Fruit fly (Drosophila melanogaster) whole organism, embryonic: ENCODE measurements around the gene CG34148.

Experiments
- Blimp-1 ChIP-seq: fragments of 200-800 bp; sonication (Bioruptor generic); optimal IDR thresholded peaks from 3 replicates; lab custom pipeline; 2018; ENCODE audit warnings: missing biosample characterization, missing genetic modification characterization, mild to moderate bottlenecking, moderate library complexity, missing genetic modification reagents
- CG10431 ChIP-seq: fragments of 200-800 bp; sonication (Bioruptor generic); optimal IDR thresholded peaks from 3 replicates; lab custom pipeline; 2018; ENCODE audit warnings: missing biosample characterization, mild to moderate bottlenecking, missing genetic modification characterization
- CG11723 ChIP-seq: fragments of 200-800 bp; sonication (Bioruptor generic); optimal IDR thresholded peaks from 2 replicates; lab custom pipeline; 2017; ENCODE audit warnings: missing biosample characterization, mild to moderate bottlenecking, missing genetic modification characterization
- CG14667 ChIP-seq: fragments of 200-800 bp; sonication (Bioruptor generic); IDR thresholded peaks from 2 replicates; pipeline ENCODE4 v1.3.6; 2022; ENCODE audit warnings: missing biosample characterization, missing genetic modification characterization
- CG15073 ChIP-seq: fragments of 200-800 bp; sonication (Bioruptor generic); optimal IDR thresholded peaks from 2 replicates; lab custom pipeline; 2016; ENCODE audit warnings: missing biosample characterization, missing genetic modification characterization
- CG1647 ChIP-seq: fragments of 200-800 bp; sonication (Bioruptor generic); optimal IDR thresholded peaks from 3 replicates; lab custom pipeline; 2016; ENCODE audit warnings: missing biosample characterization, missing genetic modification characterization
- CG16863 ChIP-seq: fragments of 200-800 bp; sonication (Bioruptor generic); optimal IDR thresholded peaks from 3 replicates; lab custom pipeline; 2016; ENCODE audit warnings: missing biosample characterization, missing genetic modification characterization
- CG17361 ChIP-seq: fragments of 200-800 bp; sonication (Bioruptor generic); IDR thresholded peaks from 3 replicates; pipeline ENCODE4 v1.3.6; 2022; ENCODE audit warnings: missing biosample characterization, missing genetic modification characterization
- CG17829 ChIP-seq: fragments of 200-800 bp; optimal IDR thresholded peaks from 2 replicates; lab custom pipeline; 2019; ENCODE audit warnings: missing biosample characterization, mild to moderate bottlenecking, missing genetic modification characterization, moderate library complexity
- CG2202 ChIP-seq: fragments of 200-800 bp; sonication (Bioruptor generic); optimal IDR thresholded peaks from 2 replicates; lab custom pipeline; 2018; ENCODE audit warnings: missing biosample characterization, mild to moderate bottlenecking, missing genetic modification characterization
- CG33213 ChIP-seq: fragments of 200-800 bp; sonication (Bioruptor generic); optimal IDR thresholded peaks from 3 replicates; lab custom pipeline; 2016; ENCODE audit warnings: missing biosample characterization, missing genetic modification characterization
- CG3847 ChIP-seq: fragments of 200-800 bp; sonication (Bioruptor generic); IDR thresholded peaks from 2 replicates; pipeline ENCODE4 v1.3.6; 2022; ENCODE audit warnings: missing biosample characterization, missing genetic modification characterization
- CG6254 ChIP-seq: fragments of 200-800 bp; sonication (Bioruptor generic); optimal IDR thresholded peaks from 3 replicates; lab custom pipeline; 2017; ENCODE audit warnings: mild to moderate bottlenecking, missing biosample characterization, missing genetic modification reagents, missing genetic modification characterization
- CG6689 ChIP-seq: fragments of 200-800 bp; sonication (Bioruptor generic); IDR thresholded peaks from 2 replicates; pipeline ENCODE4 v1.3.6; 2022; ENCODE audit warnings: missing biosample characterization, missing genetic modification characterization
- CG6791 ChIP-seq: fragments of 200-800 bp; sonication (Bioruptor generic); IDR thresholded peaks from 3 replicates; pipeline ENCODE4 v1.3.6; 2022; ENCODE audit warnings: missing biosample characterization, missing genetic modification characterization; ENCODE audit not compliant: partially characterized antibody
- CG7786 ChIP-seq: fragments of 200-800 bp; sonication (Bioruptor generic); optimal IDR thresholded peaks from 2 replicates; lab custom pipeline; 2016; ENCODE audit warnings: missing biosample characterization, missing genetic modification characterization
- CG8089 ChIP-seq: fragments of 200-800 bp; sonication (Bioruptor generic); optimal IDR thresholded peaks from 3 replicates; lab custom pipeline; 2016; ENCODE audit warnings: missing biosample characterization, missing genetic modification characterization
- CG8281 ChIP-seq: fragments of 200-800 bp; sonication (Bioruptor generic); optimal IDR thresholded peaks from 2 replicates; lab custom pipeline; 2018; ENCODE audit warnings: missing biosample characterization, mild to moderate bottlenecking, missing genetic modification characterization, moderate library complexity
- CG8359 ChIP-seq: fragments of 200-800 bp; sonication (Bioruptor generic); optimal IDR thresholded peaks from 2 replicates; lab custom pipeline; 2017; ENCODE audit warnings: missing biosample characterization, mild to moderate bottlenecking, missing genetic modification characterization, borderline replicate concordance
- CTCF ChIP-seq: fragments of 200-800 bp; sonication (Bioruptor generic); optimal IDR thresholded peaks from 2 replicates; lab custom pipeline; 2017; ENCODE audit warnings: missing biosample characterization, mild to moderate bottlenecking, missing genetic modification characterization, moderate library complexity
- Chrac-16 ChIP-seq: fragments of 200-800 bp; sonication (Bioruptor generic); optimal IDR thresholded peaks from 3 replicates; lab custom pipeline; 2016; ENCODE audit warnings: missing biosample characterization, missing genetic modification characterization
- Dek ChIP-seq: fragments of 200-800 bp; sonication (Bioruptor generic); optimal IDR thresholded peaks from 3 replicates; lab custom pipeline; 2019; ENCODE audit warnings: missing biosample characterization, mild to moderate bottlenecking, missing genetic modification characterization, moderate library complexity
- Dref ChIP-seq: fragments of 200-800 bp; sonication (Bioruptor generic); IDR thresholded peaks from 2 replicates; pipeline ENCODE4 v1.3.6; 2022; ENCODE audit warnings: missing biosample characterization, missing genetic modification characterization
- E2f1 ChIP-seq: fragments of 200-800 bp; sonication (Bioruptor generic); IDR thresholded peaks from 2 replicates; pipeline ENCODE4 v1.3.6; 2022; ENCODE audit warnings: missing biosample characterization, missing genetic modification characterization
- Hr51 ChIP-seq, 2 experiments: fragments of 200-800 bp; sonication (Bioruptor generic); optimal IDR thresholded peaks; 2 replicates in 1 of 2; 3 replicates in 1 of 2; lab custom pipeline; 2016 to 2018; ENCODE audit warnings: missing biosample characterization in 2 of 2, missing genetic modification characterization in 2 of 2, mild to moderate bottlenecking in 1 of 2, moderate library complexity in 1 of 2
- Nf-YC ChIP-seq: fragments of 200-800 bp; optimal IDR thresholded peaks from 3 replicates; lab custom pipeline; 2019; ENCODE audit warnings: missing biosample characterization, mild to moderate bottlenecking, missing genetic modification characterization, moderate library complexity
- Sin3A ChIP-seq: fragments of >200 bp; optimal IDR thresholded peaks from 2 replicates; lab custom pipeline; 2018
- Taf1 ChIP-seq: fragments of 200-800 bp; sonication (Bioruptor generic); IDR thresholded peaks from 2 replicates; pipeline ENCODE4 v1.3.6; 2022; ENCODE audit warnings: missing biosample characterization, missing genetic modification characterization
- Trl ChIP-seq, 3 experiments: fragments of >200 bp in 2 of 3; fragments of 200-800 bp in 1 of 3; sonication (Bioruptor generic) in 1 of 3; optimal IDR thresholded peaks; 2 replicates in 1 of 3; 3 replicates in 2 of 3; lab custom pipeline; 2016 to 2017; ENCODE audit warnings: missing biosample characterization in 1 of 3, missing genetic modification characterization in 1 of 3
- ara ChIP-seq: fragments of 200-800 bp; sonication (Bioruptor generic); IDR thresholded peaks from 2 replicates; pipeline ENCODE4 v1.3.6; 2022; ENCODE audit warnings: missing biosample characterization, missing genetic modification characterization
- bcd ChIP-seq: fragments of 200-800 bp; sonication (Bioruptor generic); optimal IDR thresholded peaks from 2 replicates; lab custom pipeline; 2017; ENCODE audit warnings: missing biosample characterization, mild to moderate bottlenecking, missing genetic modification characterization
- da ChIP-seq: fragments of 200-800 bp; sonication (Bioruptor generic); optimal IDR thresholded peaks from 2 replicates; lab custom pipeline; 2016; ENCODE audit warnings: missing biosample characterization, missing genetic modification characterization
- eve ChIP-seq, 2 experiments: fragments of >200 bp; optimal IDR thresholded peaks; 2 replicates each; lab custom pipeline; 2017; ENCODE audit warnings: missing biosample characterization in 2 of 2, missing genetic modification characterization in 2 of 2
- jing ChIP-seq: fragments of 200-800 bp; sonication (Bioruptor generic); optimal IDR thresholded peaks from 2 replicates; lab custom pipeline; 2018; ENCODE audit warnings: missing biosample characterization, mild to moderate bottlenecking, missing genetic modification characterization
- maf-S ChIP-seq: fragments of 200-800 bp; sonication (Bioruptor generic); optimal IDR thresholded peaks from 2 replicates; lab custom pipeline; 2016; ENCODE audit warnings: missing biosample characterization, missing genetic modification characterization
- p53 ChIP-seq: fragments of 200-800 bp; sonication (Bioruptor generic); optimal IDR thresholded peaks from 2 replicates; lab custom pipeline; 2016; ENCODE audit warnings: missing biosample characterization, missing genetic modification characterization
- ro ChIP-seq: fragments of 200-800 bp; sonication (Bioruptor generic); IDR thresholded peaks from 2 replicates; pipeline ENCODE4 v1.3.6; 2022; ENCODE audit warnings: missing biosample characterization, missing genetic modification characterization
- shn ChIP-seq: fragments of 200-800 bp; sonication (Bioruptor generic); optimal IDR thresholded peaks from 3 replicates; lab custom pipeline; 2016; ENCODE audit warnings: missing biosample characterization, missing genetic modification characterization
- sr ChIP-seq: fragments of 200-800 bp; sonication (Bioruptor generic); IDR thresholded peaks from 3 replicates; pipeline ENCODE4 v1.3.6; 2022; ENCODE audit warnings: missing biosample characterization, missing genetic modification characterization
- ssp ChIP-seq: fragments of 200-800 bp; sonication (Bioruptor generic); IDR thresholded peaks from 2 replicates; pipeline ENCODE4 v1.3.6; 2022; ENCODE audit warnings: missing biosample characterization, missing genetic modification characterization
- zen2 ChIP-seq: fragments of 200-800 bp; sonication (Bioruptor generic); IDR thresholded peaks from 3 replicates; pipeline ENCODE4 v1.3.6; 2022; ENCODE audit warnings: missing biosample characterization, missing genetic modification characterization; ENCODE audit not compliant: partially characterized antibody

CG34148 gene

dm6 chr3R:21838505-21838956 is 40.0 kb downstream of the CG34148 start (continued):
- peak; percentile 2 for TF ChIP-seq Chrac-16 (GFP tag; lab: Kevin White, UChicago)
- no peak for TF ChIP-seq CG8359 (GFP tag; lab: Kevin White, UChicago)
- TF ChIP-seq Dek, result no peak
- no peak for TF ChIP-seq ro (GFP tag; lab: Robert Waterston, UW)
- no peak for TF ChIP-seq CTCF (GFP tag; lab: Kevin White, UChicago)
- TF ChIP-seq CG3847 (GFP tag; lab: Robert Waterston, UW), result no peak
- TF ChIP-seq maf-S, result no peak
- peak; percentile 73 for TF ChIP-seq CG17361 (GFP tag; lab: Robert Waterston, UW)
- no peak for TF ChIP-seq p53
- TF ChIP-seq Trl (optimal IDR thresholded peaks at IDR 0.05; lab: Kevin White, UChicago), result no peak
- TF ChIP-seq Trl (GFP tag; optimal IDR thresholded peaks at IDR 0.05; lab: Kevin White, UChicago), result no peak
- TF ChIP-seq Sin3A (lab: Kevin White, UChicago), result no peak
- TF ChIP-seq CG33213 (GFP tag; lab: Kevin White, UChicago), result no peak
- peak; percentile 16 for TF ChIP-seq jing (GFP tag; lab: Kevin White, UChicago)
- no peak for TF ChIP-seq CG14667 (GFP tag; lab: Robert Waterston, UW)
- TF ChIP-seq Taf1 (GFP tag; lab: Robert Waterston, UW), result no peak
- no peak for TF ChIP-seq sr (GFP tag; lab: Robert Waterston, UW)
- TF ChIP-seq zen2 (GFP tag; lab: Robert Waterston, UW), result no peak
- TF ChIP-seq CG6689 (GFP tag; lab: Robert Waterston, UW), result no peak
- TF ChIP-seq CG6254 (GFP tag; lab: Kevin White, UChicago), result no peak
- TF ChIP-seq CG6791, result no peak
- TF ChIP-seq CG8089, result peak; percentile 0
- TF ChIP-seq E2f1 (GFP tag; lab: Robert Waterston, UW), result no peak
- no peak for TF ChIP-seq ara (GFP tag; lab: Robert Waterston, UW)
- peak; percentile 18 for TF ChIP-seq CG16863 (GFP tag; lab: Kevin White, UChicago)
- TF ChIP-seq CG8281 (tag; lab: Kevin White, UChicago), result no peak
- no peak for TF ChIP-seq CG10431 (GFP tag; lab: Kevin White, UChicago)
- TF ChIP-seq da (GFP tag; lab: Kevin White, UChicago), result no peak
- TF ChIP-seq CG15073 (GFP tag; lab: Kevin White, UChicago), result no peak
- TF ChIP-seq ssp, result no peak
- TF ChIP-seq Dref (GFP tag; lab: Robert Waterston, UW), result no peak
- peak; percentile 7 for TF ChIP-seq Blimp-1 (GFP tag; lab: Kevin White, UChicago)
- peak in 1 of 2 experiments; percentile 64 for TF ChIP-seq Hr51 (GFP tag; optimal IDR thresholded peaks at IDR 0.05; lab: Kevin White, UChicago)
- no peak for TF ChIP-seq Nf-YC (tag; lab: Kevin White, UChicago)
- TF ChIP-seq CG1647 (GFP tag; lab: Kevin White, UChicago), result peak; percentile 7
- peak in 1 of 2 experiments; percentile 83 for TF ChIP-seq eve (GFP tag; optimal IDR thresholded peaks at IDR 0.05; lab: Kevin White, UChicago)
- TF ChIP-seq CG17829, result peak; percentile 24
- no peak for TF ChIP-seq bcd (GFP tag; lab: Kevin White, UChicago)
- peak; percentile 4 for TF ChIP-seq CG11723
- TF ChIP-seq CG2202 (tag; lab: Kevin White, UChicago), result no peak
- TF ChIP-seq shn (GFP tag; lab: Kevin White, UChicago), result peak; percentile 3
- no peak for TF ChIP-seq CG7786 (GFP tag; lab: Kevin White, UChicago)
